Fruit fly (Drosophila melanogaster): ENCODE measurements around the gene glec.

Gene glec

DNA sequence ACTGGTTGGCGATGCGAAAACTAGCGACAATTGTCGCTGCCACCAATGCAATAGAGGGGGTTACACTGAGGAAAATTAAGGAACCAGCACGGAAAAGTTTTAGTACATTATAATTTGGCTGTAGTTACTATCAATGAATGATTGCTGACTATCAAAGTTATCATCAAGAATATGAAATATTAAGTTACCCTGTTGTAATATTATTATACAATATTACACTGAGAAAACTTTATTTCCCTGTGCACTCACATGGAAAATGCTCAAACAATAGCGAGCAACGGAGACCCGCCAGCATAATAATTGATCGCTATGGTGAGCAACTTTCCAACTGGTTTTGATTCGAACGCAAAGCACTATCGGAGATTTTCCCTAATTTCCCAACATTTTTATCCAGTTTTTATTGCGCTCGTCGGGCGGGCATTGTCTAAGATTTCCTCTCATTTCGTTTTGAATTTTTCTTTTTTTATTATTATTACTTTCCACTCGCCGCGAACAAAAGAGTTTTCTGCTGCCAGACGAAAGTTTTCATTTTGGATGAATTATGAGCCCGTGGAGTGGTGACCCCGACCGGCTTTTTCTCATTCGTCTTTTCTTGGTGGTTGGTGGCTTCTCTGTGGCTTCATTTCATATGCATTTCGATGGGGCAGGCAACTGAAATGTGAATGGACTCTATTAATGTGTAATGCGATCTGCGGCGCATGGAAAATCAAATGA lies 6.2 kb upstream of the glec start (continued):
- TF ChIP-seq rib (GFP tag; IDR thresholded peaks at IDR 0.05) = no peak
- TF ChIP-seq CG2202 (tag; optimal IDR thresholded peaks at IDR 0.05) = peak; percentile 83
- TF ChIP-seq Abd-B (GFP tag; optimal IDR thresholded peaks at IDR 0.05) = peak; percentile 67
- TF ChIP-seq CG10147 (GFP tag; optimal IDR thresholded peaks at IDR 0.05) = peak; percentile 60
- peak; percentile 85 for TF ChIP-seq az2 (GFP tag; optimal IDR thresholded peaks at IDR 0.05)
- peak; percentile 68 for TF ChIP-seq odd (GFP tag; optimal IDR thresholded peaks at IDR 0.05)
- TF ChIP-seq fd3F (GFP tag; optimal IDR thresholded peaks at IDR 0.05) = no peak
- no peak; the same call in 1 of the 2 replicates for TF ChIP-seq chm (GFP tag; IDR thresholded peaks at IDR 0.05)
- TF ChIP-seq sqz (GFP tag; optimal IDR thresholded peaks at IDR 0.05) = peak; percentile 49
- no peak for TF ChIP-seq dan (GFP tag; IDR thresholded peaks at IDR 0.05)
- peak; percentile 69 for TF ChIP-seq ap (GFP tag; IDR thresholded peaks at IDR 0.05)
- TF ChIP-seq unpg (GFP tag; optimal IDR thresholded peaks at IDR 0.05) = peak; percentile 95
- no peak for TF ChIP-seq chinmo (GFP tag; IDR thresholded peaks at IDR 0.05; ENCODE audit: partially characterized antibody)
- TF ChIP-seq CG30403 (GFP tag; optimal IDR thresholded peaks at IDR 0.05) = peak; percentile 90
- TF ChIP-seq CG9437 (GFP tag; optimal IDR thresholded peaks at IDR 0.05) = peak; percentile 64
- TF ChIP-seq Awh (GFP tag; IDR thresholded peaks at IDR 0.05) = peak; percentile 86
- no peak for TF ChIP-seq toy (GFP tag; IDR thresholded peaks at IDR 0.05)
- peak; percentile 59 for TF ChIP-seq tin (GFP tag; optimal IDR thresholded peaks at IDR 0.05)
- TF ChIP-seq CG4282 (GFP tag; optimal IDR thresholded peaks at IDR 0.05) = no peak
- peak; percentile 25 for TF ChIP-seq trh (GFP tag; optimal IDR thresholded peaks at IDR 0.05)
- peak; percentile 89 for TF ChIP-seq CG31441 (GFP tag; IDR thresholded peaks at IDR 0.05)
- TF ChIP-seq CG8944 (GFP tag; optimal IDR thresholded peaks at IDR 0.05) = peak; percentile 39
- peak; percentile 33 to 75 for TF ChIP-seq dpn (GFP tag; optimal IDR thresholded peaks at IDR 0.05)
- TF ChIP-seq CG12769 (tag; optimal IDR thresholded peaks at IDR 0.05) = peak; percentile 65
- TF ChIP-seq amos (GFP tag; IDR thresholded peaks at IDR 0.05; ENCODE audit: partially characterized antibody) = no peak
- TF ChIP-seq Ets65A (GFP tag) = peak; percentile 86
- peak; percentile 43 for TF ChIP-seq bab2 (GFP tag; optimal IDR thresholded peaks at IDR 0.05)
- TF ChIP-seq Hsf (GFP tag; optimal IDR thresholded peaks at IDR 0.05) = peak; percentile 55
- peak; percentile 96 for TF ChIP-seq gcm (GFP tag; optimal IDR thresholded peaks at IDR 0.05)
- TF ChIP-seq ato (GFP tag; IDR thresholded peaks at IDR 0.05; ENCODE audit: partially characterized antibody) = no peak
- peak; percentile 45; the same call in 2 of the 3 replicates for TF ChIP-seq tgo (GFP tag; IDR thresholded peaks at IDR 0.05)
- 0 out of 2 replicates have a peak, but pooled peaks have one; percentile 42 for TF ChIP-seq aop (GFP tag; IDR thresholded peaks at IDR 0.05)
- TF ChIP-seq CG12071 (GFP tag; optimal IDR thresholded peaks at IDR 0.05) = peak; percentile 43
- TF ChIP-seq eve (GFP tag; optimal IDR thresholded peaks at IDR 0.05) = peak in 1 of 2 experiments; percentile 96
- TF ChIP-seq CG10565 (GFP tag; optimal IDR thresholded peaks at IDR 0.05) = no peak
- peak; percentile 46 for TF ChIP-seq YL-1 (GFP tag; optimal IDR thresholded peaks at IDR 0.05)
- peak; percentile 25 for TF ChIP-seq Fer3 (tag; optimal IDR thresholded peaks at IDR 0.05)
- peak; percentile 65 for TF ChIP-seq CG6689 (GFP tag; IDR thresholded peaks at IDR 0.05)
- no peak for TF ChIP-seq CG7271 (tag; optimal IDR thresholded peaks at IDR 0.05)
- TF ChIP-seq Spps (tag; optimal IDR thresholded peaks at IDR 0.05) = peak; percentile 56
- TF ChIP-seq Neu2 (GFP tag; optimal IDR thresholded peaks at IDR 0.05; ENCODE audit: borderline replicate concordance) = no peak
- TF ChIP-seq sob (GFP tag; IDR thresholded peaks at IDR 0.05) = peak; percentile 37; the same call in 1 of the 2 replicates
- no peak for TF ChIP-seq CG17612 (GFP tag; IDR thresholded peaks at IDR 0.05)
- TF ChIP-seq insv (GFP tag; optimal IDR thresholded peaks at IDR 0.05) = peak in 1 of 2 experiments; percentile 2
- no peak for TF ChIP-seq al (GFP tag; IDR thresholded peaks at IDR 0.05)
- peak; percentile 60 for TF ChIP-seq HLH3B (GFP tag; IDR thresholded peaks at IDR 0.05)
- TF ChIP-seq Atf3 (GFP tag; optimal IDR thresholded peaks at IDR 0.05) = peak; percentile 13
- TF ChIP-seq CG34422 (GFP tag; IDR thresholded peaks at IDR 0.05) = peak; percentile 74
- no peak for TF ChIP-seq Dfd (GFP tag; optimal IDR thresholded peaks at IDR 0.05)
- TF ChIP-seq repo (GFP tag; optimal IDR thresholded peaks at IDR 0.05) = no peak
